Worm (Caenorhabditis elegans) whole organism, mixed stage, embryonic: Measurements from ENCODE around the gene C34D4.4.

ENCODE experiments used
- M03D4.4 ChIP-seq: sonication (generic microtip); optimal IDR thresholded peaks from 2 replicates; lab custom pipeline; 2017; ENCODE audit warnings: mild to moderate bottlenecking, missing genetic modification characterization, missing compliant biosample characterization
- bed-3 ChIP-seq: fragments of 200-800 bp; sonication (Bioruptor generic); optimal IDR thresholded peaks from 3 replicates; lab custom pipeline; 2018; ENCODE audit warnings: mild to moderate bottlenecking, missing genetic modification characterization, moderate library complexity, missing compliant biosample characterization
- blmp-1 ChIP-seq: fragments of 150-350 bp; optimal IDR thresholded peaks from 2 replicates; lab custom pipeline; 2014; ENCODE audit warnings: missing biosample characterization, missing genetic modification characterization
- ceh-43 ChIP-seq: fragments of 200-800 bp; sonication (Bioruptor generic); optimal IDR thresholded peaks from 2 replicates; lab custom pipeline; 2018; ENCODE audit warnings: mild to moderate bottlenecking, missing genetic modification characterization, moderate library complexity, missing compliant biosample characterization
- ceh-83 ChIP-seq: fragments of 200-800 bp; sonication (Bioruptor generic); optimal IDR thresholded peaks from 2 replicates; lab custom pipeline; 2018; ENCODE audit warnings: mild to moderate bottlenecking, missing genetic modification characterization, missing compliant biosample characterization
- ces-1 ChIP-seq: fragments of 150-350 bp; optimal IDR thresholded peaks from 2 replicates; lab custom pipeline; 2014; ENCODE audit warnings: missing biosample characterization, missing genetic modification reagents, missing genetic modification characterization
- cnd-1 ChIP-seq: fragments of 200-800 bp; sonication (Bioruptor generic); optimal IDR thresholded peaks from 2 replicates; lab custom pipeline; 2018; ENCODE audit warnings: mild to moderate bottlenecking, missing genetic modification characterization, missing compliant biosample characterization
- elt-1 ChIP-seq: sonication (generic microtip); optimal IDR thresholded peaks from 2 replicates; lab custom pipeline; 2017; ENCODE audit warnings: missing genetic modification characterization, mild to moderate bottlenecking, missing compliant biosample characterization, antibody characterized with exemption, moderate library complexity, borderline replicate concordance; ENCODE audit not compliant: insufficient read depth
- elt-3 ChIP-seq: fragments of 150-350 bp; optimal IDR thresholded peaks from 2 replicates; lab custom pipeline; 2014; ENCODE audit warnings: missing biosample characterization, missing genetic modification characterization
- flh-1 ChIP-seq: fragments of 200-800 bp; sonication (Bioruptor generic); optimal IDR thresholded peaks from 2 replicates; lab custom pipeline; 2018; ENCODE audit warnings: mild to moderate bottlenecking, missing genetic modification characterization, moderate library complexity, missing compliant biosample characterization
- ham-2 ChIP-seq: fragments of 200-800 bp; sonication (Bioruptor generic); optimal IDR thresholded peaks from 2 replicates; lab custom pipeline; 2018; ENCODE audit warnings: mild to moderate bottlenecking, missing genetic modification characterization, missing compliant biosample characterization
- lin-13 ChIP-seq: fragments of 150-350 bp; optimal IDR thresholded peaks from 2 replicates; lab custom pipeline; 2014; ENCODE audit warnings: missing biosample characterization, missing genetic modification characterization
- lin-32 ChIP-seq: fragments of 200-800 bp; sonication (Bioruptor generic); optimal IDR thresholded peaks from 2 replicates; lab custom pipeline; 2018; ENCODE audit warnings: mild to moderate bottlenecking, missing genetic modification characterization, missing compliant biosample characterization
- lsy-2 ChIP-seq: fragments of 150-350 bp; optimal IDR thresholded peaks from 2 replicates; lab custom pipeline; 2014; ENCODE audit warnings: missing biosample characterization, missing genetic modification characterization
- mab-5 ChIP-seq: fragments of 150-350 bp; optimal IDR thresholded peaks from 2 replicates; lab custom pipeline; 2014; ENCODE audit warnings: missing biosample characterization, missing genetic modification characterization
- nhr-2 ChIP-seq: fragments of 150-350 bp; optimal IDR thresholded peaks from 2 replicates; lab custom pipeline; 2014; ENCODE audit warnings: missing biosample characterization, missing genetic modification characterization
- nhr-237 ChIP-seq: fragments of 150-350 bp; optimal IDR thresholded peaks from 2 replicates; lab custom pipeline; 2014; ENCODE audit warnings: missing biosample characterization, missing genetic modification characterization
- nhr-76 ChIP-seq: sonication (generic microtip); optimal IDR thresholded peaks from 2 replicates; lab custom pipeline; 2017; ENCODE audit warnings: missing biosample characterization, missing genetic modification characterization
- pha-4 ChIP-seq: fragments of 150-350 bp; optimal IDR thresholded peaks from 2 replicates; lab custom pipeline; 2018; ENCODE audit warnings: missing biosample characterization, missing genetic modification reagents, missing genetic modification characterization
- sptf-1 ChIP-seq: sonication (generic microtip); optimal IDR thresholded peaks from 2 replicates; lab custom pipeline; 2017; ENCODE audit warnings: mild to moderate bottlenecking, missing genetic modification characterization, moderate library complexity, missing compliant biosample characterization
- tbx-8 ChIP-seq: fragments of 200-800 bp; sonication (Bioruptor generic); optimal IDR thresholded peaks from 2 replicates; lab custom pipeline; 2018; ENCODE audit warnings: mild to moderate bottlenecking, missing genetic modification characterization, moderate library complexity, missing compliant biosample characterization
- unc-39 ChIP-seq: fragments of 150-350 bp; optimal IDR thresholded peaks from 2 replicates; lab custom pipeline; 2014; ENCODE audit warnings: missing biosample characterization, missing genetic modification characterization
- unc-62 ChIP-seq: fragments of 150-350 bp; optimal IDR thresholded peaks from 2 replicates; lab custom pipeline; 2014; ENCODE audit warnings: missing biosample characterization, missing genetic modification reagents, missing genetic modification characterization
- zip-8 ChIP-seq: fragments of 150-350 bp; optimal IDR thresholded peaks from 2 replicates; lab custom pipeline; 2014; ENCODE audit warnings: missing biosample characterization, missing genetic modification characterization
- ztf-11 ChIP-seq: fragments of 150-350 bp; optimal IDR thresholded peaks from 2 replicates; lab custom pipeline; 2014; ENCODE audit warnings: missing biosample characterization, missing genetic modification characterization

C34D4.4 gene

ce11 chrIV:7191745-7192144 lies 42.6 kb downstream of the C34D4.4 start, which contains the start of gene R13A1.5:
Gene R13A1.5 (minus strand): TSS chrIV:7191845.
- TF ChIP-seq ceh-43 = no peak
- TF ChIP-seq ces-1 (GFP tag; lab: Kevin White, UChicago) = no peak
- TF ChIP-seq mab-5 = no peak
- TF ChIP-seq nhr-237 (tag; lab: Kevin White, UChicago) = no peak
- TF ChIP-seq unc-39 (tag; lab: Kevin White, UChicago) = no peak
- no peak for TF ChIP-seq flh-1
- no peak for TF ChIP-seq ztf-11 (tag; lab: Kevin White, UChicago)
- no peak for TF ChIP-seq bed-3 (GFP tag; lab: Kevin White, UChicago)
- no peak for TF ChIP-seq tbx-8 (GFP tag; lab: Kevin White, UChicago)
- no peak for TF ChIP-seq nhr-76 (tag; lab: Kevin White, UChicago)
- TF ChIP-seq unc-62 (GFP tag; lab: Kevin White, UChicago) = no peak
- no peak for TF ChIP-seq lsy-2 (tag; lab: Kevin White, UChicago)
- TF ChIP-seq ceh-83 = no peak
- no peak for TF ChIP-seq elt-1 (tag; lab: Kevin White, UChicago)
- no peak for TF ChIP-seq blmp-1 (tag; lab: Kevin White, UChicago)
- TF ChIP-seq lin-13 (tag; lab: Kevin White, UChicago) = no peak
- no peak for TF ChIP-seq pha-4 (tag; lab: Kevin White, UChicago)
- no peak for TF ChIP-seq M03D4.4 (tag; lab: Kevin White, UChicago)
- TF ChIP-seq zip-8 (tag; lab: Kevin White, UChicago) = no peak

ce11 chrIV:7195734-7196133 lies 46.6 kb downstream of the C34D4.4 start, which contains the start of gene best-16:
Gene best-16 (minus strand): TSS chrIV:7195834.
- TF ChIP-seq ztf-11 (tag; lab: Kevin White, UChicago) (no peak), unc-62 (GFP tag; lab: Kevin White, UChicago) (no peak), zip-8 (tag; lab: Kevin White, UChicago) (no peak), ham-2 (GFP tag; lab: Kevin White, UChicago) (no peak), unc-39 (tag; lab: Kevin White, UChicago) (no peak), nhr-2 (tag; lab: Kevin White, UChicago) (no peak), pha-4 (tag; lab: Kevin White, UChicago) (no peak), cnd-1 (no peak), elt-3 (tag; lab: Kevin White, UChicago) (no peak), lin-32 (GFP tag; lab: Kevin White, UChicago) (no peak), elt-1 (tag; lab: Kevin White, UChicago) (no peak), ces-1 (GFP tag; lab: Kevin White, UChicago) (no peak), nhr-237 (tag; lab: Kevin White, UChicago) (no peak), lsy-2 (tag; lab: Kevin White, UChicago) (no peak)

- TF ChIP-seq sptf-1 (tag; lab: Kevin White, UChicago) = no peak
- no peak for TF ChIP-seq blmp-1 (tag; lab: Kevin White, UChicago)
- no peak for TF ChIP-seq nhr-2 (tag; lab: Kevin White, UChicago)
- TF ChIP-seq lin-13 (tag; lab: Kevin White, UChicago) = no peak
- no peak for TF ChIP-seq zip-8 (tag; lab: Kevin White, UChicago)
- no peak for TF ChIP-seq mab-5
- TF ChIP-seq lin-32 (GFP tag; lab: Kevin White, UChicago) = no peak
These were observed 47.7 kb downstream of the C34D4.4 start, which contains the start of gene unc-8 for ce11 chrIV:7196853-7197252. Gene unc-8 (plus strand): TSS chrIV:7197153.
